Worm (Caenorhabditis elegans): ENCODE measurements around the gene T20D3.6.
A peak's percentile ranks its signal among the peaks of the same experiment; 100 is the strongest.

The T20D3.6 gene

ce11 chrIV:9322489-9322888, 16.6 kb downstream of the T20D3.6 start:
- TF ChIP-seq unc-86 (tag; optimal IDR thresholded peaks at IDR 0.05): no peak

ce11 chrIV:9321039-9321851, 17.9 kb downstream of the T20D3.6 start, which contains the start of the genes F49C12.12 and vha-17:
Gene F49C12.12 (minus strand): TSS chrIV:9321089.
Gene vha-17 (plus strand): TSS chrIV:9321801.
- TF ChIP-seq ceh-48 (tag; optimal IDR thresholded peaks at IDR 0.05): peak; percentile 61
- TF ChIP-seq F13H6.1 (tag; optimal IDR thresholded peaks at IDR 0.05): no peak

ce11 chrIV:9320023-9320422, 19.1 kb downstream of the T20D3.6 start:
- TF ChIP-seq pag-3 (tag; optimal IDR thresholded peaks at IDR 0.05; ENCODE audit: borderline replicate concordance) (no peak), syd-9 (tag; optimal IDR thresholded peaks at IDR 0.05) (no peak), dve-1 (tag; optimal IDR thresholded peaks at IDR 0.05) (no peak), unc-55 (GFP tag; optimal IDR thresholded peaks at IDR 0.05) (no peak), sox-2 (GFP tag; IDR thresholded peaks at IDR 0.05) (no peak), sdc-2 (tag; optimal IDR thresholded peaks at IDR 0.05) (no peak), ceh-24 (tag; optimal IDR thresholded peaks at IDR 0.05) (no peak), ref-2 (tag; optimal IDR thresholded peaks at IDR 0.05) (no peak), tbx-7 (tag; optimal IDR thresholded peaks at IDR 0.05) (no peak), ztf-16 (tag; optimal IDR thresholded peaks at IDR 0.05) (no peak), ceh-19 (GFP tag; optimal IDR thresholded peaks at IDR 0.05) (no peak), hlh-8 (tag; optimal IDR thresholded peaks at IDR 0.05) (no peak), elt-2 (tag; optimal IDR thresholded peaks at IDR 0.05) (no peak), unc-86 (tag; optimal IDR thresholded peaks at IDR 0.05) (no peak), pat-9 (tag; optimal IDR thresholded peaks at IDR 0.05) (no peak), sox-4 (tag; optimal IDR thresholded peaks at IDR 0.05) (no peak), ets-4 (tag; optimal IDR thresholded peaks at IDR 0.05) (no peak)

- TF ChIP-seq pqm-1 (tag; optimal IDR thresholded peaks at IDR 0.05): no peak
- TF ChIP-seq dmd-4 (tag; optimal IDR thresholded peaks at IDR 0.05; ENCODE audit: borderline replicate concordance): no peak
- no peak for TF ChIP-seq nhr-232 (tag; optimal IDR thresholded peaks at IDR 0.05)
- no peak for TF ChIP-seq syd-9 (tag; optimal IDR thresholded peaks at IDR 0.05)
- TF ChIP-seq unc-3 (GFP tag; conservative IDR thresholded peaks at IDR 0.05): no peak
- no peak for TF ChIP-seq unc-3 (tag; optimal IDR thresholded peaks at IDR 0.05)
- no peak for TF ChIP-seq pat-9 (tag; optimal IDR thresholded peaks at IDR 0.05)
- no peak for TF ChIP-seq ceh-45 (GFP tag; IDR thresholded peaks at IDR 0.05)
- TF ChIP-seq ceh-22 (tag; optimal IDR thresholded peaks at IDR 0.05): no peak
- TF ChIP-seq zip-5 (tag; optimal IDR thresholded peaks at IDR 0.05): no peak
- no peak for TF ChIP-seq sox-2 (GFP tag; IDR thresholded peaks at IDR 0.05)
- no peak for TF ChIP-seq fkh-10 (GFP tag; optimal IDR thresholded peaks at IDR 0.05)
- TF ChIP-seq ceh-48 (tag; optimal IDR thresholded peaks at IDR 0.05): no peak
- no peak for TF ChIP-seq ahr-1 (tag; optimal IDR thresholded peaks at IDR 0.05)
These were observed 20.0 kb downstream of the T20D3.6 start, which contains the start of the genes F49C12.11 and nemt-1 for ce11 chrIV:9319080-9319479. Gene F49C12.11 (plus strand): TSS chrIV:9319380. Gene nemt-1 (minus strand): TSS chrIV:9319439.

- TF ChIP-seq odd-2 (tag; optimal IDR thresholded peaks at IDR 0.05): no peak
- no peak for TF ChIP-seq C38D4.7 (GFP tag; optimal IDR thresholded peaks at IDR 0.05)
- no peak for TF ChIP-seq lim-6 (tag; optimal IDR thresholded peaks at IDR 0.05)
- no peak for TF ChIP-seq hlh-8 (tag; optimal IDR thresholded peaks at IDR 0.05)
- TF ChIP-seq Y22D7AL.16 (tag; optimal IDR thresholded peaks at IDR 0.05): no peak
- TF ChIP-seq pha-2 (tag; optimal IDR thresholded peaks at IDR 0.05): no peak
- no peak for TF ChIP-seq pat-9 (tag; optimal IDR thresholded peaks at IDR 0.05)
- no peak for TF ChIP-seq syd-9 (tag; optimal IDR thresholded peaks at IDR 0.05)
- TF ChIP-seq hlh-30 (tag; optimal IDR thresholded peaks at IDR 0.05; ENCODE audit: insufficient read depth): no peak
- no peak for TF ChIP-seq lin-11 (tag; optimal IDR thresholded peaks at IDR 0.05)
- no peak for TF ChIP-seq dmd-4 (tag; optimal IDR thresholded peaks at IDR 0.05; ENCODE audit: borderline replicate concordance)
- TF ChIP-seq ceh-22 (tag; optimal IDR thresholded peaks at IDR 0.05): no peak
- no peak for TF ChIP-seq ceh-9 (tag; optimal IDR thresholded peaks at IDR 0.05)
These were observed 21.0 kb downstream of the T20D3.6 start for ce11 chrIV:9318147-9318546.
